Worm (Caenorhabditis elegans) whole organism, L3 larva: ENCODE measurements around the gene elt-3.

Experiments used
- elt-3 ChIP-seq, 3 experiments: fragments of 150-350 bp in 1 of 3; sonication (generic microtip) in 2 of 3; optimal IDR thresholded peaks; 2 replicates in 2 of 3; 4 replicates in 1 of 3; lab custom pipeline; 2014 to 2017; ENCODE audit warnings: missing biosample characterization in 3 of 3, missing genetic modification characterization in 3 of 3
- nfya-1 ChIP-seq: sonication (generic microtip); optimal IDR thresholded peaks from 2 replicates; lab custom pipeline; 2017; ENCODE audit warnings: missing genetic modification characterization, mild to moderate bottlenecking, missing compliant biosample characterization, antibody characterized with exemption, moderate library complexity; ENCODE audit not compliant: insufficient read depth
- nhr-237 ChIP-seq: fragments of 150-350 bp; optimal IDR thresholded peaks from 2 replicates; lab custom pipeline; 2014; ENCODE audit warnings: missing biosample characterization, missing genetic modification characterization
- nhr-77 ChIP-seq: fragments of 150-350 bp; optimal IDR thresholded peaks from 2 replicates; lab custom pipeline; 2014; ENCODE audit warnings: missing biosample characterization, missing genetic modification characterization
- ztf-11 ChIP-seq: fragments of 150-350 bp; optimal IDR thresholded peaks from 2 replicates; lab custom pipeline; 2014; ENCODE audit warnings: missing biosample characterization, missing genetic modification characterization

- TF ChIP-seq nfya-1 (tag; lab: Kevin White, UChicago) (no peak), ztf-11 (no peak), elt-3 (tag; optimal IDR thresholded peaks at IDR 0.05; lab: Kevin White, UChicago) (no peak), nhr-237 (tag; lab: Kevin White, UChicago) (no peak), nhr-77 (tag; lab: Kevin White, UChicago) (no peak)
These were observed 24.7 kb downstream of the elt-3 start for ce11 chrX:13959383-13959782.
